Fruit fly (Drosophila melanogaster): Measurements from ENCODE around the gene CG11815.

CG11815 gene

DNA sequence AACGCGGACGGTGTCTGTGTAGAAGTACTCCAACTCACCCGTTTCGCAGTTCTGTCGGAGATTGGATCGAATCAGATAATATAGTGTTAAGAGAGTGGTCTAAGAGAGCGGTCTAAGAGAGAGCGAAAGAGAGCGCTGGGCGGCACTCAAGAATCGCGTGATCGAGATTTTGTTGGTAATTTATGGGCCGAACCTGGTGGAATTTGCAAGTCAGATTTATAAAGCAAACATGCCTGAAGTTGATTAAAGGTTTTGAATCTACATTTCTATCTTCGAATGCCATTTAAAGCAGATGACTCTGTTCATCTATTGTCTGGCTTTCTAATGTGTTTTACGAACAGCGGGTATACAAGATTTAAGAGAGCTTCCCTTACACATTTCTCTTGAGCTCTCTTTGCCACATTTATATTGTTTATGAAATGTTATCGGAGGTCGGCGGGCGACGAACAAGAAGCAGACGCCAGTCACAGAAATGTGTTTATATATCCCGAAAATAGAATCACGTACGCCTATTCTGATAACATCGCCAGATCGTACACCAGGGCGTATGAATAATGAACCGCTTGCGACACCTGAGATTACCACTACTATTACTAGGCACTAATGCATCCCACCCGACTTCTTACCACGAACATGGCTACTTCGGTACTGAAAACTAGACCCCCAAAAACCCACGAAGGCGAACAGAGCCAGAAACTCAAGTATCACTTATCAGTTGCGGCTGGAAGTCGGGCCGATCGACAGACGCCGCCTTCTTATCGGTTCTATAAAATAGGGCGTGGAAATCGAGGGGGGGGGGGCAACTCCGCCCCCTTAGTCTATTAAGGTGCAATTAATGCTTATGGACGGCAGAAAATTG is 3.3 kb downstream of the CG11815 start (continued):
- TF ChIP-seq CG31224 (GFP tag; IDR thresholded peaks at IDR 0.05) (0 out of 2 replicates have a peak, but pooled peaks have one; percentile 14), caup (GFP tag; optimal IDR thresholded peaks at IDR 0.05; ENCODE audit: severe bottlenecking) (no peak), CG1832 (GFP tag; optimal IDR thresholded peaks at IDR 0.05) (no peak), CoRest (tag; optimal IDR thresholded peaks at IDR 0.05) (no peak), Atf6 (GFP tag; IDR thresholded peaks at IDR 0.05) (0 out of 2 replicates have a peak, but pooled peaks have one; percentile 21), CG10321 (GFP tag; IDR thresholded peaks at IDR 0.05) (no peak), Lpt (GFP tag; optimal IDR thresholded peaks at IDR 0.05) (no peak), Dbx (GFP tag; IDR thresholded peaks at IDR 0.05) (0 out of 3 replicates have a peak, but pooled peaks have one; percentile 15), row (GFP tag; IDR thresholded peaks at IDR 0.05) (no peak), slbo (GFP tag; IDR thresholded peaks at IDR 0.05) (0 out of 2 replicates have a peak, but pooled peaks have one; percentile 19), tio (GFP tag; optimal IDR thresholded peaks at IDR 0.05) (no peak), bsh (GFP tag; optimal IDR thresholded peaks at IDR 0.05) (peak in 1 of 2 experiments; percentile 5), CG12942 (GFP tag; optimal IDR thresholded peaks at IDR 0.05) (no peak), pan (optimal IDR thresholded peaks at IDR 0.05) (no peak), pan (GFP tag; optimal IDR thresholded peaks at IDR 0.05 in 1 of 2, IDR thresholded peaks at IDR 0.05 in 1 of 2) (no peak), Eip74EF (GFP tag; optimal IDR thresholded peaks at IDR 0.05) (no peak), CG2712 (tag; optimal IDR thresholded peaks at IDR 0.05) (no peak), CG11560 (tag; IDR thresholded peaks at IDR 0.05) (no peak), CG11695 (GFP tag; IDR thresholded peaks at IDR 0.05) (no peak), NC2β (GFP tag; optimal IDR thresholded peaks at IDR 0.05) (no peak), unc-4 (GFP tag; IDR thresholded peaks at IDR 0.05; ENCODE audit: partially characterized antibody) (0 out of 2 replicates have a peak, but pooled peaks have one; percentile 21), lbe (GFP tag; optimal IDR thresholded peaks at IDR 0.05) (peak; percentile 11), sug (tag; optimal IDR thresholded peaks at IDR 0.05) (peak; percentile 94), HLHmδ (GFP tag; optimal IDR thresholded peaks at IDR 0.05) (no peak), GATAe (GFP tag; conservative IDR thresholded peaks at IDR 0.05) (peak; percentile 38; the same call in 1 of the 2 replicates), CG10654 (GFP tag; optimal IDR thresholded peaks at IDR 0.05) (no peak), Hr78 (GFP tag; optimal IDR thresholded peaks at IDR 0.05) (peak in 1 of 2 experiments; percentile 67), Bgb (GFP tag; IDR thresholded peaks at IDR 0.05; ENCODE audit: partially characterized antibody) (peak; percentile 36; the same call in 1 of the 2 replicates), CG14965 (GFP tag; optimal IDR thresholded peaks at IDR 0.05; ENCODE audit: borderline replicate concordance) (no peak), exex (tag; optimal IDR thresholded peaks at IDR 0.05) (peak; percentile 87), CG8290 (GFP tag; optimal IDR thresholded peaks at IDR 0.05) (no peak), CG8290 (tag; optimal IDR thresholded peaks at IDR 0.05) (peak in 1 of 2 experiments; percentile 49), Awh (GFP tag; IDR thresholded peaks at IDR 0.05) (no peak), CG10979 (tag; optimal IDR thresholded peaks at IDR 0.05) (no peak), CG2199 (GFP tag; IDR thresholded peaks at IDR 0.05) (0 out of 3 replicates have a peak, but pooled peaks have one; percentile 63), wek (GFP tag; optimal IDR thresholded peaks at IDR 0.05) (no peak), CG12769 (tag; optimal IDR thresholded peaks at IDR 0.05) (peak; percentile 74), Dll (GFP tag; IDR thresholded peaks at IDR 0.05; ENCODE audit: partially characterized antibody) (peak; percentile 60; the same call in 1 of the 4 replicates), CG34376 (GFP tag; optimal IDR thresholded peaks at IDR 0.05) (peak; percentile 84), CG13894 (tag; optimal IDR thresholded peaks at IDR 0.05) (peak; percentile 43), Scr (GFP tag; IDR thresholded peaks at IDR 0.05; ENCODE audit: partially characterized antibody) (0 out of 2 replicates have a peak, but pooled peaks have one; percentile 22), CG30020 (tag; optimal IDR thresholded peaks at IDR 0.05) (no peak), ash1 (GFP tag; optimal IDR thresholded peaks at IDR 0.05) (no peak)
